Worm (Caenorhabditis elegans) whole organism, L3 larva: ENCODE measurements around the gene hsp-110.
A peak's percentile ranks its signal among the peaks of the same experiment; 100 is the strongest.

Source experiments
- R02D3.7 ChIP-seq: fragments of 150-350 bp; optimal IDR thresholded peaks from 2 replicates; lab custom pipeline; 2014; ENCODE audit warnings: missing biosample characterization, missing genetic modification characterization
- aly-2 ChIP-seq: fragments of 150-350 bp; optimal IDR thresholded peaks from 2 replicates; lab custom pipeline; 2014; ENCODE audit warnings: missing biosample characterization, missing genetic modification characterization
- ama-1 ChIP-seq: fragments of 150-350 bp; optimal IDR thresholded peaks from 2 replicates; lab custom pipeline; 2018
- ceh-16 ChIP-seq: sonication (generic microtip); optimal IDR thresholded peaks from 2 replicates; lab custom pipeline; 2017; ENCODE audit warnings: missing biosample characterization, missing genetic modification characterization
- ceh-9 ChIP-seq: sonication (generic microtip); optimal IDR thresholded peaks from 2 replicates; lab custom pipeline; 2018; ENCODE audit warnings: missing biosample characterization, missing genetic modification characterization
- daf-12 ChIP-seq: fragments of 150-350 bp; optimal IDR thresholded peaks from 2 replicates; lab custom pipeline; 2014; ENCODE audit warnings: missing biosample characterization, missing genetic modification reagents, missing genetic modification characterization
- elt-1 ChIP-seq: fragments of 150-350 bp; optimal IDR thresholded peaks from 2 replicates; lab custom pipeline; 2014; ENCODE audit warnings: missing biosample characterization, missing genetic modification characterization
- elt-2 ChIP-seq: sonication (generic microtip); optimal IDR thresholded peaks from 2 replicates; lab custom pipeline; 2016; ENCODE audit warnings: missing genetic modification reagents, mild to moderate bottlenecking, missing genetic modification characterization, missing compliant biosample characterization
- eor-1 ChIP-seq, 2 experiments: fragments of 150-350 bp; optimal IDR thresholded peaks; 2 replicates each; lab custom pipeline; 2014 to 2018; ENCODE audit warnings: missing biosample characterization in 2 of 2, missing genetic modification characterization in 2 of 2
- fos-1 ChIP-seq: fragments of 150-350 bp; optimal IDR thresholded peaks from 2 replicates; lab custom pipeline; 2014; ENCODE audit warnings: missing biosample characterization, missing genetic modification characterization
- hmg-11 ChIP-seq: sonication (generic microtip); optimal IDR thresholded peaks from 2 replicates; lab custom pipeline; 2016; ENCODE audit warnings: missing genetic modification characterization, missing compliant biosample characterization
- jun-1 ChIP-seq: fragments of 150-350 bp; optimal IDR thresholded peaks from 2 replicates; lab custom pipeline; 2014; ENCODE audit warnings: missing biosample characterization, missing genetic modification reagents, missing genetic modification characterization
- lin-15B ChIP-seq: fragments of 150-350 bp; optimal IDR thresholded peaks from 2 replicates; lab custom pipeline; 2014; ENCODE audit warnings: missing biosample characterization, missing genetic modification characterization
- lin-39 ChIP-seq: fragments of 150-350 bp; optimal IDR thresholded peaks from 2 replicates; lab custom pipeline; 2018; ENCODE audit warnings: missing biosample characterization, missing genetic modification reagents, missing genetic modification characterization
- mdl-1 ChIP-seq: fragments of 150-350 bp; optimal IDR thresholded peaks from 2 replicates; lab custom pipeline; 2014; ENCODE audit warnings: missing biosample characterization, missing genetic modification characterization
- nfya-1 ChIP-seq: sonication (generic microtip); optimal IDR thresholded peaks from 2 replicates; lab custom pipeline; 2017; ENCODE audit warnings: missing genetic modification characterization, mild to moderate bottlenecking, missing compliant biosample characterization, antibody characterized with exemption, moderate library complexity; ENCODE audit not compliant: insufficient read depth
- nhr-12 ChIP-seq: fragments of 150-350 bp; optimal IDR thresholded peaks from 2 replicates; lab custom pipeline; 2014; ENCODE audit warnings: missing biosample characterization, missing genetic modification characterization
- nhr-23 ChIP-seq: fragments of 150-350 bp; optimal IDR thresholded peaks from 2 replicates; lab custom pipeline; 2014; ENCODE audit warnings: missing biosample characterization, missing genetic modification reagents, missing genetic modification characterization
- nhr-237 ChIP-seq: fragments of 150-350 bp; optimal IDR thresholded peaks from 2 replicates; lab custom pipeline; 2014; ENCODE audit warnings: missing biosample characterization, missing genetic modification characterization
- nhr-25 ChIP-seq: sonication (generic microtip); optimal IDR thresholded peaks from 2 replicates; lab custom pipeline; 2017; ENCODE audit warnings: missing biosample characterization, missing genetic modification characterization
- nhr-28 ChIP-seq: fragments of 150-350 bp; optimal IDR thresholded peaks from 2 replicates; lab custom pipeline; 2014; ENCODE audit warnings: missing biosample characterization, missing genetic modification characterization
- nhr-43 ChIP-seq: sonication (generic microtip); optimal IDR thresholded peaks from 2 replicates; lab custom pipeline; 2016; ENCODE audit warnings: mild to moderate bottlenecking, missing genetic modification characterization, missing compliant biosample characterization; ENCODE audit not compliant: poor library complexity, severe bottlenecking
- nhr-67 ChIP-seq: fragments of 150-350 bp; optimal IDR thresholded peaks from 2 replicates; lab custom pipeline; 2014; ENCODE audit warnings: missing biosample characterization, missing genetic modification characterization
- nhr-76 ChIP-seq: fragments of 150-350 bp; sonication (generic microtip); optimal IDR thresholded peaks from 5 replicates; lab custom pipeline; 2014; ENCODE audit warnings: missing biosample characterization, missing genetic modification characterization
- nhr-77 ChIP-seq: fragments of 150-350 bp; optimal IDR thresholded peaks from 2 replicates; lab custom pipeline; 2014; ENCODE audit warnings: missing biosample characterization, missing genetic modification characterization
- pha-4 ChIP-seq: fragments of 150-350 bp; optimal IDR thresholded peaks from 2 replicates; lab custom pipeline; 2014; ENCODE audit warnings: missing biosample characterization, missing genetic modification reagents, missing genetic modification characterization
- sea-2 ChIP-seq: fragments of 150-350 bp; sonication (generic microtip); optimal IDR thresholded peaks from 4 replicates; lab custom pipeline; 2014; ENCODE audit warnings: missing biosample characterization, missing genetic modification reagents, missing genetic modification characterization
- skn-1 ChIP-seq: fragments of 150-350 bp; optimal IDR thresholded peaks from 2 replicates; lab custom pipeline; 2014; ENCODE audit warnings: missing biosample characterization, missing genetic modification characterization
- snpc-4 ChIP-seq: fragments of 150-350 bp; optimal IDR thresholded peaks from 2 replicates; lab custom pipeline; 2014; ENCODE audit warnings: missing biosample characterization, missing genetic modification characterization
- tbx-2 ChIP-seq: sonication (generic microtip); optimal IDR thresholded peaks from 2 replicates; lab custom pipeline; 2016; ENCODE audit warnings: mild to moderate bottlenecking, missing genetic modification characterization, missing compliant biosample characterization
- unc-39 ChIP-seq: sonication (generic microtip); optimal IDR thresholded peaks from 4 replicates; lab custom pipeline; 2017; ENCODE audit warnings: missing biosample characterization, missing genetic modification characterization
- unc-62 ChIP-seq: fragments of 150-350 bp; sonication (generic microtip); optimal IDR thresholded peaks from 4 replicates; lab custom pipeline; 2014; ENCODE audit warnings: missing biosample characterization, missing genetic modification reagents, missing genetic modification characterization
- ztf-11 ChIP-seq: fragments of 150-350 bp; optimal IDR thresholded peaks from 2 replicates; lab custom pipeline; 2014; ENCODE audit warnings: missing biosample characterization, missing genetic modification characterization
- ztf-4 ChIP-seq: fragments of 150-350 bp; optimal IDR thresholded peaks from 2 replicates; lab custom pipeline; 2014; ENCODE audit warnings: missing biosample characterization, missing genetic modification characterization

The hsp-110 gene

DNA sequence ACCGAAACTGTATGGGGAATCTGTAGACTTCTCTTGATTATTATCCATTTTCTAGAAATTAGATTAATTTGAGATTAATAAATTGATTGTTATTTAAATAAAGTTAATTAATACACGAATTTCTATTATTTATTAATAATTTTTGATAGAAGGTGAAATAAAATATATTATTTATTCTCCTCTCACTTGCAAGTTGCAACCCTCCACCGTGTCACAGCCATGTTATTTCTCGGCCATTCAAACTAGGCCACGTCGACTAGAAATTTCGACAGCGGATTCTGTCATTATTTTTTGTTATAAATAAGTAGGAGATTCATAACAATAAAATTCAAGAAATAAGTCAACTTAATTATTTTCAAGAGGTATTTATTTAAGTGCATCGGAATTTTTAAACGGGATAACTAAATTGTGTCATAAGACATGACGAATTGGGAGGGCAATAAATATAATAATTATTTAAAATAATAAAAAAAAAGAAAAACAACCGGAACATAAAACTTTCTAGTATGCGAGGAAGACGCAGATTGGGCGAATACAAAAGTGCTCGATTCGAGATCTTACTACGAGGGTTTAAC, 3.1 kb downstream of the hsp-110 start, which contains the start of gene ufbp-1 (continued):
- no peak for TF ChIP-seq nhr-76 (tag; lab: Kevin White, UChicago)
- TF ChIP-seq nhr-237 (tag; lab: Kevin White, UChicago) = no peak
- no peak for TF ChIP-seq nhr-12 (tag; lab: Kevin White, UChicago)
- no peak for TF ChIP-seq ztf-11 (tag; lab: Kevin White, UChicago)
- TF ChIP-seq ztf-4 (tag; lab: Kevin White, UChicago) = peak; percentile 95
- no peak for TF ChIP-seq unc-62 (GFP tag; lab: Kevin White, UChicago)
- TF ChIP-seq ceh-9 (tag; lab: Kevin White, UChicago) = no peak
- TF ChIP-seq hmg-11 = peak; percentile 20
- TF ChIP-seq daf-12 (tag; lab: Kevin White, UChicago) = no peak
- TF ChIP-seq nhr-25 (tag; lab: Kevin White, UChicago) = peak; percentile 73
- no peak for TF ChIP-seq aly-2 (tag; lab: Kevin White, UChicago)
- TF ChIP-seq skn-1 (tag; lab: Kevin White, UChicago) = no peak

DNA sequence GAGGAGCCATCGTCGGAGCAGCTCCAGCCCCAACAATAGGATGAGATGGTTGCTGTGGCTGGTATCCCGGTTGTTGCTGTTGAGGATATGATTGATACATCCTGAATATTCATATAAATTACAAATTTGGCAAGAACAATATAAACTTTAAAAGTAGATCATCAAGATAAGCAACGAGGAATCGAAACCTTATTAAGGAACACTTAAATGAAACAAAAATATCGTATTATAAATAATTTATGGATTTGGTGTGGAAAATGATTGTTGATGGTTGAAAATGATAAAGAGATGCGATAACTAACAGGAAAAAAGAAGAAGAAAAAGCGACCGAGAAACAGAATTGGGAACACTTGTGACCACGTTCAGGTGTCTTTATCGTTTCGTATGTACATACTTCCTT, 7.4 kb downstream of the hsp-110 start, which contains the start of gene pqn-96:
TSS of gene pqn-96 (minus strand) at position 101 of the 400 bp plus-strand sequence.
- TF ChIP-seq ceh-16 (tag; lab: Kevin White, UChicago) = no peak
- TF ChIP-seq ztf-4 (tag; lab: Kevin White, UChicago) = no peak
- TF ChIP-seq fos-1 (tag; lab: Kevin White, UChicago) = no peak
- no peak for TF ChIP-seq lin-39 (tag; lab: Kevin White, UChicago)
- no peak for TF ChIP-seq nhr-67
- no peak for TF ChIP-seq nhr-23 (tag; lab: Kevin White, UChicago)
- TF ChIP-seq unc-62 (GFP tag; lab: Kevin White, UChicago) = no peak

DNA sequence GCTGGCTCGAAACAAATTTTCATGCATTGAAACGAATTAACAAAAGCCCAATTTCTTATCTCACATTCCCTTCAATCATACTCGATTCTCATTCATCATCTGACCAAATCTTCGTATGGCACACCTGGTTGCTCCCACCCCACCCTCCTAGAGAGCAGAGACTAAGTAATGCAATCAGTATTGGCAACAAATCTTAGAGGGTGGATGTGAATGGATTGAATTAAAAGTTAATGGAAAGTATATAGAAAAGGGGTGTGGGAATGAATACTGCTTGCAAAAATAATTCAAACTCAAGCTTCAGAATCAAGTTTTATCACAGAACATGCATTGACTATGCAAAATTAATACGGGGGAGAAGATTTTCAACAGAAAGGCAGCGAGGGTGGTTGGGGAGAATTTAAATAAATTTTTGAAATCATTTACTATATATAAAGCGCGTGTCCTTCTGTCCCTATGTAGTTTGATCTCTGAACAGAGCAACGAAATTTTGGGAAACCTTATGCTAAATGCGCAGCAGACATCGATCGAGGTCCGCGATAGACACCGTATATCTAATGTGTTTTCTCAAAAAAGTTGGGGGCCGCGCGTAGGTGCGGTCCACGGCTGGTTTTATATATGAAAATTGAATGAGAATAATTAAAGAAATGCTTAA, 8.8 kb downstream of the hsp-110 start:
- TF ChIP-seq nhr-43 (tag; lab: Kevin White, UChicago) (no peak), ama-1 (lab: Kevin White, UChicago) (peak; percentile 45)

DNA sequence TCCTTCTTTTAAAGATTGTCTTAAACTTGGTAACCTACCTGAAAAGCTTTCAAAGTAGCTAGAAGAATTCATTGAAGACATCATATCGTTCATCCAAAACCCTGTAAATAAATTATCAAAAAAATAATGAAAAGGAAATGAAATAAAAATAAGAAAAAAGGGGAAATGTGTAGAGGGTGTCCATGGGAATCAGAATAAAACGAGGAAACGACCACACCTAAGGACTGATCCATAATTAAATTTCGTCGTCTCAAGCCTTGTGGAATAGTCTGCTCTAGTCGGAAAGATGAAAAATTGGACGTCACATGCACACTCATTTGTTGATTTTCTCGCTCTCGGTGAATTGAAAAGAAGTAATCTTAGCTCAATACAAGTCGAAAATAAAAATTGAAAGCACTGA, 11.6 kb downstream of the hsp-110 start, which contains the start of gene ZK1236.9:
TSS of gene ZK1236.9 (minus strand) at position 101 of the 400 bp plus-strand sequence.
- TF ChIP-seq nhr-43 (tag; lab: Kevin White, UChicago) (no peak), nfya-1 (tag; lab: Kevin White, UChicago) (no peak), nhr-12 (tag; lab: Kevin White, UChicago) (no peak), aly-2 (tag; lab: Kevin White, UChicago) (no peak), R02D3.7 (tag; lab: Kevin White, UChicago) (no peak), elt-2 (tag; lab: Kevin White, UChicago) (no peak), daf-12 (tag; lab: Kevin White, UChicago) (no peak), nhr-23 (tag; lab: Kevin White, UChicago) (no peak), nhr-28 (tag; lab: Kevin White, UChicago) (no peak), jun-1 (tag; lab: Kevin White, UChicago) (no peak), lin-39 (tag; lab: Kevin White, UChicago) (no peak), sea-2 (no peak), mdl-1 (tag; lab: Kevin White, UChicago) (no peak), tbx-2 (tag; lab: Kevin White, UChicago) (no peak), nhr-77 (no peak)
- TF ChIP-seq, all 47 proteins: peak for 0

DNA sequence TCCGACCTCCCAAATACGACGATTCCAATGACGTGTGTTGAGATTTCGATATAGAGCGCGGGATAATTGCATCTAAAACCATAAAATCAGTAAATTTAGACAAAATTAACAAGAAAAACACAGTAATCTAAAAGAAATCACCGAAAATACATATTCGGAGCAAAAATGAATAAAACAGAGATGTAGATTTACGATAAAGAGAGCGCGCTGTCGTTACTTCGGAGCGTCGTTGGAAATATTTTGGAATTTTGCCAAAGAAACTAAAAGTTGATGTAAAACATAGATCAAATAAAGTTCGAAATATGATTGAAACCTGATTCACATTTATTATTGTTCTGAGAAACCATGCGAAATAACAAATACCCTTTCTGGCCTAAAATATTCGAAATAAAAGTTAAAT, 14.6 kb downstream of the hsp-110 start, which contains the start of gene ZK1236.5:
TSS of gene ZK1236.5 (minus strand) at position 72 of the 400 bp plus-strand sequence.
- TF ChIP-seq lin-15B (tag; lab: Kevin White, UChicago) (peak; percentile 55), R02D3.7 (tag; lab: Kevin White, UChicago) (peak; percentile 95), nfya-1 (tag; lab: Kevin White, UChicago) (peak; percentile 56), snpc-4 (tag; lab: Kevin White, UChicago) (no peak), elt-1 (tag; lab: Kevin White, UChicago) (no peak), ceh-16 (tag; lab: Kevin White, UChicago) (no peak), hmg-11 (peak; percentile 25), eor-1 (tag; optimal IDR thresholded peaks at IDR 0.05; lab: Kevin White, UChicago) (no peak), unc-39 (tag; lab: Kevin White, UChicago) (no peak), ztf-11 (tag; lab: Kevin White, UChicago) (no peak), daf-12 (tag; lab: Kevin White, UChicago) (no peak), nhr-12 (tag; lab: Kevin White, UChicago) (no peak), fos-1 (tag; lab: Kevin White, UChicago) (no peak), pha-4 (tag; lab: Kevin White, UChicago) (peak; percentile 68)
